Worm (Caenorhabditis elegans) whole organism, L4/young adult: ENCODE results near the gene col-150.

Source experiments
- W03F9.2 ChIP-seq: fragments of 150-350 bp; optimal IDR thresholded peaks from 2 replicates; lab custom pipeline; 2014; ENCODE audit warnings: missing biosample characterization, missing genetic modification characterization
- dao-5 ChIP-seq: sonication (generic microtip); optimal IDR thresholded peaks from 2 replicates; lab custom pipeline; 2016; ENCODE audit warnings: missing genotype, missing genetic modification characterization, moderate library complexity, missing compliant biosample characterization
- him-1 ChIP-seq: sonication (generic microtip); optimal IDR thresholded peaks from 2 replicates; lab custom pipeline; 2016; ENCODE audit warnings: missing genotype, missing genetic modification reagents, missing genetic modification characterization, missing compliant biosample characterization

DNA sequence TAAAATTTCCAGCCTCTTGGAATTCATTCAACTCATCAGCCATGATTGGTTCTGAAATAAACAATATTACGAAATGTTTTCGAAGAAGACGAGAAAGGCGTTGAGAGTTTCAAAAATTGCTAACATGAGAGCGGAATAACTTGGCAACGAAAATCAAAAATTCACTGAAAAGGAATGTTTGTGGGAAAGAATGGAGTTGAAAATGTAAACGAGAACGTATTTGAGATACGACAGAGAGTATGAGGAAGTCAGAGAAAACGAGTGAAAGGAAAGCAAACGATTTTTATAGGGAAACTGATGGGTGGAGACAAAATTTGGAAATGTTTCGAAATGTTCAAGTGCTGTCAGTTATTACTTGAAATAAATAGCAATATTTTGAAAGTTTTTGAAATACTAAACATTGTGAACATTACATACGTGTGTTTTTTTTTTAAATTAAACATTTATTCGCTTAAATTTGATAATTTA lies 39.4 kb downstream of the col-150 start, which contains the start of gene rop-1:
- TF ChIP-seq W03F9.2 (tag; lab: Kevin White, UChicago) = no peak
- no peak for TF ChIP-seq dao-5 (tag; lab: Kevin White, UChicago)
- TF ChIP-seq him-1 = no peak
